Fruit fly (Drosophila melanogaster) whole organism, embryonic: Measurements from ENCODE around the gene GNBP3.

Experiments used
- BEAF-32 ChIP-seq: fragments of 200-800 bp; sonication (Bioruptor generic); optimal IDR thresholded peaks from 3 replicates; lab custom pipeline; 2017; ENCODE audit warnings: missing biosample characterization, missing genetic modification characterization, mild to moderate bottlenecking, moderate library complexity, missing genetic modification reagents
- BtbVII ChIP-seq: fragments of 200-800 bp; sonication (Bioruptor generic); optimal IDR thresholded peaks from 3 replicates; lab custom pipeline; 2017; ENCODE audit warnings: missing biosample characterization, mild to moderate bottlenecking, missing genetic modification characterization
- CG1024 ChIP-seq: fragments of 200-800 bp; sonication (Bioruptor generic); IDR thresholded peaks from 2 replicates; pipeline ENCODE4 v1.3.6; 2022; ENCODE audit warnings: missing biosample characterization, missing genetic modification characterization
- CG11085 ChIP-seq: fragments of 200-800 bp; sonication (Bioruptor generic); IDR thresholded peaks from 2 replicates; pipeline ENCODE4 v1.3.6; 2022; ENCODE audit warnings: missing biosample characterization, missing genetic modification characterization
- CG12299 ChIP-seq: fragments of 200-800 bp; sonication (Bioruptor generic); optimal IDR thresholded peaks from 2 replicates; lab custom pipeline; 2018; ENCODE audit warnings: missing biosample characterization, mild to moderate bottlenecking, missing genetic modification characterization
- CG13123 ChIP-seq: fragments of 200-800 bp; sonication (Bioruptor generic); optimal IDR thresholded peaks from 2 replicates; lab custom pipeline; 2016; ENCODE audit warnings: missing biosample characterization, missing genetic modification characterization
- CG13424 ChIP-seq: fragments of 200-800 bp; sonication (Bioruptor generic); optimal IDR thresholded peaks from 2 replicates; lab custom pipeline; 2019; ENCODE audit warnings: missing biosample characterization, mild to moderate bottlenecking, missing genetic modification characterization, moderate library complexity
- CG15514 ChIP-seq: fragments of 200-800 bp; sonication (Bioruptor generic); optimal IDR thresholded peaks from 3 replicates; lab custom pipeline; 2017; ENCODE audit warnings: missing biosample characterization, missing genetic modification characterization, mild to moderate bottlenecking, moderate library complexity, missing genetic modification reagents
- CG15696 ChIP-seq: fragments of 200-800 bp; sonication (Bioruptor generic); optimal IDR thresholded peaks from 2 replicates; lab custom pipeline; 2019; ENCODE audit warnings: missing biosample characterization, mild to moderate bottlenecking, missing genetic modification characterization, moderate library complexity
- CG16779 ChIP-seq: fragments of 200-800 bp; sonication (Bioruptor generic); IDR thresholded peaks from 2 replicates; pipeline ENCODE4 v1.3.6; 2022; ENCODE audit warnings: missing biosample characterization, missing genetic modification characterization
- CG30431 ChIP-seq: fragments of 200-800 bp; sonication (Bioruptor generic); optimal IDR thresholded peaks from 2 replicates; lab custom pipeline; 2017; ENCODE audit warnings: missing biosample characterization, missing genetic modification characterization
- CG3065 ChIP-seq: fragments of 200-800 bp; sonication (Bioruptor generic); optimal IDR thresholded peaks from 2 replicates; lab custom pipeline; 2016; ENCODE audit warnings: missing biosample characterization, missing genetic modification characterization
- CG31388 ChIP-seq: fragments of 200-800 bp; sonication (Bioruptor generic); optimal IDR thresholded peaks from 2 replicates; lab custom pipeline; 2016; ENCODE audit warnings: missing biosample characterization, missing genetic modification characterization
- CG3838 ChIP-seq: fragments of 200-800 bp; sonication (Bioruptor generic); optimal IDR thresholded peaks from 3 replicates; lab custom pipeline; 2016; ENCODE audit warnings: missing biosample characterization, missing genetic modification characterization
- CG3847 ChIP-seq: fragments of 200-800 bp; sonication (Bioruptor generic); IDR thresholded peaks from 2 replicates; pipeline ENCODE4 v1.3.6; 2022; ENCODE audit warnings: missing biosample characterization, missing genetic modification characterization
- CG6791 ChIP-seq: fragments of 200-800 bp; sonication (Bioruptor generic); IDR thresholded peaks from 3 replicates; pipeline ENCODE4 v1.3.6; 2022; ENCODE audit warnings: missing biosample characterization, missing genetic modification characterization; ENCODE audit not compliant: partially characterized antibody
- CG9817 ChIP-seq: fragments of 200-800 bp; sonication (Bioruptor generic); optimal IDR thresholded peaks from 2 replicates; lab custom pipeline; 2018; ENCODE audit warnings: missing biosample characterization, mild to moderate bottlenecking, missing genetic modification characterization, moderate library complexity
- D ChIP-seq, 2 experiments: fragments of 200-800 bp in 1 of 2; fragments of >200 bp in 1 of 2; sonication (Bioruptor generic) in 1 of 2; optimal IDR thresholded peaks; 2 replicates in 1 of 2; 3 replicates in 1 of 2; lab custom pipeline; 2017; ENCODE audit warnings: mild to moderate bottlenecking in 1 of 2, missing biosample characterization in 1 of 2, missing genetic modification characterization in 1 of 2, missing genetic modification reagents in 1 of 2
- Dp ChIP-seq: fragments of 200-800 bp; sonication (Bioruptor generic); optimal IDR thresholded peaks from 2 replicates; lab custom pipeline; 2018; ENCODE audit warnings: missing biosample characterization, mild to moderate bottlenecking, missing genetic modification characterization, moderate library complexity
- Fer2 ChIP-seq: fragments of 200-800 bp; sonication (Bioruptor generic); optimal IDR thresholded peaks from 2 replicates; lab custom pipeline; 2018; ENCODE audit warnings: missing biosample characterization, mild to moderate bottlenecking, missing genetic modification characterization, moderate library complexity
- GATAe ChIP-seq: fragments of 200-800 bp; sonication (Bioruptor generic); conservative IDR thresholded peaks from 2 replicates; pipeline ENCODE4 v1.3.6; 2022; ENCODE audit warnings: missing biosample characterization, missing genetic modification characterization
- HmgZ ChIP-seq: fragments of 200-800 bp; sonication (Bioruptor generic); optimal IDR thresholded peaks from 2 replicates; lab custom pipeline; 2018; ENCODE audit warnings: missing biosample characterization, mild to moderate bottlenecking, missing genetic modification characterization
- Hr78 ChIP-seq, 2 experiments: fragments of 200-800 bp in 1 of 2; fragments of >200 bp in 1 of 2; sonication (Bioruptor generic) in 1 of 2; optimal IDR thresholded peaks; 2 replicates each; lab custom pipeline; 2017 to 2019; ENCODE audit warnings: missing biosample characterization in 2 of 2, missing genetic modification characterization in 2 of 2, mild to moderate bottlenecking in 1 of 2, moderate library complexity in 1 of 2
- Hsf ChIP-seq: fragments of 200-800 bp; sonication (Bioruptor generic); optimal IDR thresholded peaks from 3 replicates; lab custom pipeline; 2016; ENCODE audit warnings: missing biosample characterization, missing genetic modification characterization
- Mad ChIP-seq: fragments of 200-800 bp; sonication (Bioruptor generic); optimal IDR thresholded peaks from 2 replicates; lab custom pipeline; 2016; ENCODE audit warnings: missing biosample characterization, missing genetic modification characterization
- Myb ChIP-seq: fragments of 200-800 bp; sonication (Bioruptor generic); optimal IDR thresholded peaks from 2 replicates; lab custom pipeline; 2016; ENCODE audit warnings: missing biosample characterization, missing genetic modification characterization
- Nf-YC ChIP-seq: fragments of 200-800 bp; optimal IDR thresholded peaks from 3 replicates; lab custom pipeline; 2019; ENCODE audit warnings: missing biosample characterization, mild to moderate bottlenecking, missing genetic modification characterization, moderate library complexity
- Ptx1 ChIP-seq: fragments of 200-800 bp; sonication (Bioruptor generic); IDR thresholded peaks from 2 replicates; pipeline ENCODE4 v1.3.6; 2022; ENCODE audit warnings: missing biosample characterization, missing genetic modification characterization
- Vsx1 ChIP-seq: fragments of 200-800 bp; sonication (Bioruptor generic); optimal IDR thresholded peaks from 2 replicates; lab custom pipeline; 2017; ENCODE audit warnings: missing biosample characterization, mild to moderate bottlenecking, missing genetic modification characterization, missing genetic modification reagents
- ara ChIP-seq: fragments of 200-800 bp; sonication (Bioruptor generic); IDR thresholded peaks from 2 replicates; pipeline ENCODE4 v1.3.6; 2022; ENCODE audit warnings: missing biosample characterization, missing genetic modification characterization
- az2 ChIP-seq: fragments of 200-800 bp; sonication (Bioruptor generic); optimal IDR thresholded peaks from 3 replicates; lab custom pipeline; 2016; ENCODE audit warnings: missing biosample characterization, missing genetic modification characterization
- br ChIP-seq: fragments of >200 bp; optimal IDR thresholded peaks from 2 replicates; lab custom pipeline; 2017
- crc ChIP-seq: fragments of 200-800 bp; sonication (Bioruptor generic); optimal IDR thresholded peaks from 2 replicates; lab custom pipeline; 2016; ENCODE audit warnings: missing biosample characterization, missing genetic modification characterization
- fd102C ChIP-seq: fragments of 200-800 bp; sonication (Bioruptor generic); optimal IDR thresholded peaks from 2 replicates; lab custom pipeline; 2018; ENCODE audit warnings: missing biosample characterization, mild to moderate bottlenecking, missing genetic modification characterization, moderate library complexity
- ken ChIP-seq: fragments of 200-800 bp; sonication (Bioruptor generic); IDR thresholded peaks from 3 replicates; pipeline ENCODE4 v1.3.6; 2022; ENCODE audit warnings: missing biosample characterization, missing genetic modification characterization
- lilli ChIP-seq: fragments of 200-800 bp; sonication (Bioruptor generic); optimal IDR thresholded peaks from 3 replicates; lab custom pipeline; 2016; ENCODE audit warnings: missing biosample characterization, missing genetic modification characterization
- lola ChIP-seq, 3 experiments: fragments of >200 bp in 2 of 3; fragments of 200-800 bp in 1 of 3; sonication (Bioruptor generic) in 1 of 3; optimal IDR thresholded peaks; 2 replicates each; lab custom pipeline; 2017 to 2019; ENCODE audit warnings: missing biosample characterization in 3 of 3, missing genetic modification characterization in 3 of 3, mild to moderate bottlenecking in 1 of 3, moderate library complexity in 1 of 3
- nmo ChIP-seq: fragments of 200-800 bp; sonication (Bioruptor generic); optimal IDR thresholded peaks from 2 replicates; lab custom pipeline; 2018; ENCODE audit warnings: missing biosample characterization, mild to moderate bottlenecking, missing genetic modification characterization, moderate library complexity
- pfk ChIP-seq: fragments of 200-800 bp; sonication (Bioruptor generic); optimal IDR thresholded peaks from 2 replicates; lab custom pipeline; 2018; ENCODE audit warnings: missing biosample characterization, mild to moderate bottlenecking, missing genetic modification characterization, moderate library complexity
- pho ChIP-seq: fragments of 200-800 bp; sonication (Bioruptor generic); optimal IDR thresholded peaks from 2 replicates; lab custom pipeline; 2016; ENCODE audit warnings: missing biosample characterization, missing genetic modification characterization
- phol ChIP-seq: fragments of 200-800 bp; sonication (Bioruptor generic); optimal IDR thresholded peaks from 3 replicates; lab custom pipeline; 2018; ENCODE audit warnings: missing biosample characterization, mild to moderate bottlenecking, missing genetic modification characterization, moderate library complexity
- rib ChIP-seq: fragments of 200-800 bp; sonication (Bioruptor generic); IDR thresholded peaks from 2 replicates; pipeline ENCODE4 v1.3.6; 2022; ENCODE audit warnings: missing biosample characterization, missing genetic modification characterization
- ro ChIP-seq: fragments of 200-800 bp; sonication (Bioruptor generic); IDR thresholded peaks from 2 replicates; pipeline ENCODE4 v1.3.6; 2022; ENCODE audit warnings: missing biosample characterization, missing genetic modification characterization
- shn ChIP-seq: fragments of 200-800 bp; sonication (Bioruptor generic); optimal IDR thresholded peaks from 3 replicates; lab custom pipeline; 2016; ENCODE audit warnings: missing biosample characterization, missing genetic modification characterization
- slp2 ChIP-seq: fragments of 200-800 bp; sonication (Bioruptor generic); optimal IDR thresholded peaks from 2 replicates; lab custom pipeline; 2016; ENCODE audit warnings: missing biosample characterization, missing genetic modification characterization
- sob ChIP-seq: fragments of 200-800 bp; sonication (Bioruptor generic); IDR thresholded peaks from 2 replicates; pipeline ENCODE4 v1.3.6; 2022; ENCODE audit warnings: missing biosample characterization, missing genetic modification characterization
- sqz ChIP-seq: fragments of 200-800 bp; sonication (Bioruptor generic); optimal IDR thresholded peaks from 3 replicates; lab custom pipeline; 2018; ENCODE audit warnings: missing biosample characterization, mild to moderate bottlenecking, missing genetic modification characterization
- tgo ChIP-seq: fragments of 200-800 bp; sonication (Bioruptor generic); IDR thresholded peaks from 3 replicates; pipeline ENCODE4 v1.3.6; 2022; ENCODE audit warnings: missing biosample characterization, missing genetic modification characterization
- ttk ChIP-seq: fragments of 200-800 bp; sonication (Bioruptor generic); IDR thresholded peaks from 2 replicates; pipeline ENCODE4 v2.1.2; 2022; ENCODE audit warnings: missing biosample characterization, missing genetic modification characterization
- unc-4 ChIP-seq: fragments of 200-800 bp; sonication (Bioruptor generic); IDR thresholded peaks from 2 replicates; pipeline ENCODE4 v1.3.6; 2022; ENCODE audit warnings: missing biosample characterization, missing genetic modification characterization; ENCODE audit not compliant: partially characterized antibody

The GNBP3 gene

DNA sequence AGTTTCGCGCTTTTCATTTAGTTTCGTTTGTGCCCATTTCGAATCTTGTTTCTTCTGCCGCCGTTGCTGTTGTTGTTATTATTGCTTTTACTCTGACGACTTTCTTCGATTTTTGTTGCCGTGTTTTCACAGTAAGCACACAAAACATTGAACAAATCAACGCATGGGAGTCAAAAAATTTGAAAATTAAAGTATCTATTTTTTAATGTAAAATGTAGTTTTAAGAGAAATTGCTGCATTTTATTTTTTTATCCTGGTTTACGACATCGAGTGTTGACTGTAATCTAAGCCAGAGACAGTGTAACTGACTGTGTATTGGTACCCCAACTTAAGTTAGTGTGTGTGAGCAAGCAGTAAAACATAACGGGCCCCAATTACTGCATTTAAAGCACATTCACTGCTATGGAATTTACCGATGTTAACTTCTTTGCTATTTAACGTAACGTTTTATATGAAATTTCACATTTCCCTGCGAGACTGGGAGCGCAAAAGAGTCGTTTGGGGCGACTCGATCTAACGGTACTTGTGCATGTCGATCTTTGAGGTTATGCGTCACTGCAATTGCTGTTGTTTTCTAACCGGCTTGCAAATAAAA is 41.4 kb downstream of the GNBP3 start (continued):
- no peak for TF ChIP-seq br (lab: Kevin White, UChicago)
- TF ChIP-seq sqz (GFP tag; lab: Kevin White, UChicago): no peak
- TF ChIP-seq CG3065 (GFP tag; lab: Kevin White, UChicago): no peak
- TF ChIP-seq Hsf (GFP tag; lab: Kevin White, UChicago): peak; percentile 58
- no peak for TF ChIP-seq BEAF-32 (GFP tag; lab: Kevin White, UChicago)
- TF ChIP-seq Nf-YC (tag; lab: Kevin White, UChicago): no peak
- TF ChIP-seq CG12299 (tag; lab: Kevin White, UChicago): no peak
- TF ChIP-seq D (optimal IDR thresholded peaks at IDR 0.05; lab: Kevin White, UChicago): no peak
- peak; percentile 60 for TF ChIP-seq D (GFP tag; optimal IDR thresholded peaks at IDR 0.05; lab: Kevin White, UChicago)
- TF ChIP-seq CG13424 (tag; lab: Kevin White, UChicago): peak; percentile 60
- TF ChIP-seq phol (tag; lab: Kevin White, UChicago): peak; percentile 64
- TF ChIP-seq CG11085 (GFP tag; lab: Robert Waterston, UW): 0 out of 2 replicates have a peak, but pooled peaks have one; percentile 44
- peak; percentile 63; the same call in 1 of the 2 replicates for TF ChIP-seq sob (GFP tag; lab: Robert Waterston, UW)
- no peak for TF ChIP-seq Dp
- no peak for TF ChIP-seq Vsx1 (GFP tag; lab: Kevin White, UChicago)
- TF ChIP-seq fd102C (GFP tag; lab: Kevin White, UChicago): no peak
- TF ChIP-seq Ptx1 (GFP tag; lab: Robert Waterston, UW): peak; percentile 69
- TF ChIP-seq CG31388: peak; percentile 31
- TF ChIP-seq az2 (GFP tag; lab: Kevin White, UChicago): peak; percentile 79
- TF ChIP-seq lilli (GFP tag; lab: Kevin White, UChicago): peak; percentile 68
- TF ChIP-seq Myb: peak; percentile 0
- TF ChIP-seq Hr78 (GFP tag; optimal IDR thresholded peaks at IDR 0.05; lab: Kevin White, UChicago): no peak
- TF ChIP-seq Mad: peak; percentile 7
- no peak for TF ChIP-seq crc (GFP tag; lab: Kevin White, UChicago)
- TF ChIP-seq unc-4 (GFP tag; lab: Robert Waterston, UW): no peak
- peak; percentile 69 for TF ChIP-seq nmo (GFP tag; lab: Kevin White, UChicago)
- peak; percentile 53 for TF ChIP-seq CG1024 (GFP tag; lab: Robert Waterston, UW)
- peak; percentile 52 for TF ChIP-seq pho (GFP tag; lab: Kevin White, UChicago)
- TF ChIP-seq ro (GFP tag; lab: Robert Waterston, UW): no peak
- no peak for TF ChIP-seq Fer2 (tag; lab: Kevin White, UChicago)
- TF ChIP-seq CG16779 (GFP tag; lab: Robert Waterston, UW): no peak
- peak; percentile 40 for TF ChIP-seq slp2 (GFP tag; lab: Kevin White, UChicago)
- no peak for TF ChIP-seq pfk (GFP tag; lab: Kevin White, UChicago)
- TF ChIP-seq ken (GFP tag; lab: Robert Waterston, UW): peak; percentile 82; the same call in 2 of the 3 replicates
- no peak for TF ChIP-seq rib
- peak in 1 of 3 experiments; percentile 37 for TF ChIP-seq lola (GFP tag; optimal IDR thresholded peaks at IDR 0.05; lab: Kevin White, UChicago)
- TF ChIP-seq CG15696 (tag; lab: Kevin White, UChicago): no peak
- TF ChIP-seq CG3847 (GFP tag; lab: Robert Waterston, UW): peak; percentile 46
- no peak for TF ChIP-seq shn (GFP tag; lab: Kevin White, UChicago)
- no peak for TF ChIP-seq CG13123
- TF ChIP-seq ara (GFP tag; lab: Robert Waterston, UW): peak; percentile 80
- no peak for TF ChIP-seq GATAe
- TF ChIP-seq CG3838 (GFP tag; lab: Kevin White, UChicago): no peak
- TF ChIP-seq CG15514 (GFP tag; lab: Kevin White, UChicago): no peak
- TF ChIP-seq BtbVII: no peak
- peak; percentile 75 for TF ChIP-seq ttk
- TF ChIP-seq CG30431 (GFP tag; lab: Kevin White, UChicago): peak; percentile 38
- peak; percentile 13 for TF ChIP-seq HmgZ (tag; lab: Kevin White, UChicago)
- TF ChIP-seq tgo (GFP tag; lab: Robert Waterston, UW): peak; percentile 61; the same call in 2 of the 3 replicates
- no peak for TF ChIP-seq CG6791 (GFP tag; lab: Robert Waterston, UW)
- no peak for TF ChIP-seq CG9817
